Fruit fly (Drosophila melanogaster) whole organism, wandering third instar larva: ENCODE data around the gene CG31087.

Experiments used
- Dfd ChIP-seq: fragments of >200 bp; optimal IDR thresholded peaks from 2 replicates; lab custom pipeline; 2017; ENCODE audit warnings: missing biosample characterization, missing genetic modification characterization
- Hnf4 ChIP-seq: fragments of 200-800 bp; sonication (Bioruptor generic); optimal IDR thresholded peaks from 2 replicates; lab custom pipeline; 2016; ENCODE audit warnings: missing biosample characterization, mild to moderate bottlenecking, missing genetic modification characterization
- OdsH ChIP-seq: fragments of 200-800 bp; sonication (Bioruptor generic); optimal IDR thresholded peaks from 2 replicates; lab custom pipeline; 2016; ENCODE audit warnings: missing biosample characterization, mild to moderate bottlenecking, missing genetic modification characterization
- Sp1 ChIP-seq: fragments of 200-800 bp; sonication (Bioruptor generic); optimal IDR thresholded peaks from 3 replicates; lab custom pipeline; 2019; ENCODE audit warnings: missing biosample characterization, mild to moderate bottlenecking, missing genetic modification characterization, moderate library complexity
- dl ChIP-seq, 2 experiments: fragments of 175-275, 200-275 bp in 1 of 2; fragments of 200-275 bp in 1 of 2; sonication (Bioruptor generic); optimal IDR thresholded peaks; lab custom pipeline; 2018; ENCODE audit warnings: mild to moderate bottlenecking in 2 of 2, missing biosample characterization in 2 of 2, missing genetic modification characterization in 2 of 2, moderate library complexity in 2 of 2; ENCODE audit not compliant: partially characterized antibody in 2 of 2, insufficient read depth in 1 of 2
- ey ChIP-seq: fragments of 200-800 bp; sonication (Bioruptor generic); optimal IDR thresholded peaks from 2 replicates; lab custom pipeline; 2016; ENCODE audit warnings: missing biosample characterization, missing genetic modification characterization
- foxo ChIP-seq, 2 experiments: fragments of 200-800 bp; sonication (Bioruptor generic); optimal IDR thresholded peaks; 2 replicates in 1 of 2; 3 replicates in 1 of 2; lab custom pipeline; 2016 to 2017; ENCODE audit warnings: missing biosample characterization in 2 of 2, missing genetic modification characterization in 2 of 2
- fru ChIP-seq: fragments of 200-800 bp; sonication (Bioruptor generic); optimal IDR thresholded peaks from 3 replicates; lab custom pipeline; 2016; ENCODE audit warnings: missing biosample characterization, mild to moderate bottlenecking, missing genetic modification characterization
- h ChIP-seq: fragments of 200-800 bp; sonication (Bioruptor generic); optimal IDR thresholded peaks from 3 replicates; lab custom pipeline; 2016; ENCODE audit warnings: missing biosample characterization, mild to moderate bottlenecking, missing genetic modification characterization
- pan ChIP-seq: fragments of >200 bp; optimal IDR thresholded peaks from 2 replicates; lab custom pipeline; 2017
- psq ChIP-seq: fragments of 200-800 bp; sonication (Bioruptor generic); optimal IDR thresholded peaks from 3 replicates; lab custom pipeline; 2017; ENCODE audit warnings: missing biosample characterization, mild to moderate bottlenecking, missing genetic modification characterization, moderate library complexity
- rgr ChIP-seq: fragments of 200-800 bp; sonication (Bioruptor generic); optimal IDR thresholded peaks from 3 replicates; lab custom pipeline; 2016; ENCODE audit warnings: missing biosample characterization, mild to moderate bottlenecking, missing genetic modification characterization
- usp ChIP-seq: fragments of >200 bp; optimal IDR thresholded peaks from 2 replicates; lab custom pipeline; 2017; ENCODE audit warnings: missing biosample characterization, missing genetic modification characterization

DNA sequence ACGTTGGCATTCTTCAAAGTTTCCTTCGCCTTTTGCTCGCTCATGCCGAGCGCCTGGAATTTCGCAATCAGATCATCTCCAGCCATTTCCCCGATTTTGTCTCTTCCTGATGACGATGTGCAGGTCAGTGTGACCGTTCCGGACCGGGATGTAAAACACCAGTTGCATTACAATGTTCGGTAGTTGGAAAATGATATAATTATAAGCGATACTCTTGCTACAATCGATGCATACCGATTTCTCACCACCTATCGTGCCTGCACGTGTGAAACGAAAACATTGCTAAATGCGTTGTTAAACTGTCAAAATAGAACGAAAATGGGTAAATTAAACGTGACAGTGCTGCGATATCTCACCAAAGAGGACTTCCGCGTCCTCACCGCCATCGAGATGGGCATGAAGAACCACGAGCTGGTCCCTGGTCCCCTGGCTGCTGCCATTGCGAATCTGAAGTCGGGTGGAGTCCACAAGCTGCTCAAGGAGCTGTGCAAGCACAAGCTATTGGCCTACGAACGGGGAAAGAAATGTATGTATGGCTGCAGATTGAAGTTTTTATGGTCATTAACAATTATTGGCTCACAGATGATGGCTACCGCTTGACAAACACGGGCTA is 47.9 kb downstream of the CG31087 start, which contains the start of the genes GlnRS and RIOK2:
- TF ChIP-seq pan (lab: Kevin White, UChicago), result no peak
- TF ChIP-seq usp (GFP tag; lab: Kevin White, UChicago), result no peak
- TF ChIP-seq Hnf4, result no peak
- TF ChIP-seq fru (GFP tag; lab: Kevin White, UChicago), result no peak
- no peak for TF ChIP-seq psq (GFP tag; lab: Kevin White, UChicago)
- TF ChIP-seq OdsH (GFP tag; lab: Kevin White, UChicago), result no peak
- TF ChIP-seq foxo (GFP tag; optimal IDR thresholded peaks at IDR 0.05; lab: Kevin White, UChicago), result no peak
- TF ChIP-seq h (GFP tag; lab: Kevin White, UChicago), result no peak
- TF ChIP-seq Sp1, result peak; percentile 13
- no peak for TF ChIP-seq Dfd (GFP tag; lab: Kevin White, UChicago)
- TF ChIP-seq ey, result no peak
- TF ChIP-seq dl (GFP tag; optimal IDR thresholded peaks at IDR 0.05; lab: Kevin White, UChicago; ENCODE audit: insufficient read depth in 1 of 2, partially characterized antibody in 2 of 2), result no peak
- no peak for TF ChIP-seq rgr (GFP tag; lab: Kevin White, UChicago)
